Fruit fly (Drosophila melanogaster) whole organism, embryonic: ENCODE data around the gene CG34284.

Source experiments
- Abd-B ChIP-seq: fragments of 200-800 bp; sonication (Bioruptor generic); optimal IDR thresholded peaks from 2 replicates; lab custom pipeline; 2018; ENCODE audit warnings: missing biosample characterization, mild to moderate bottlenecking, missing genetic modification characterization, moderate library complexity
- Atf-2 ChIP-seq: fragments of 200-800 bp; sonication (Bioruptor generic); optimal IDR thresholded peaks from 2 replicates; lab custom pipeline; 2016; ENCODE audit warnings: missing biosample characterization, missing genetic modification characterization
- Atf6 ChIP-seq: fragments of 200-800 bp; sonication (Bioruptor generic); IDR thresholded peaks from 2 replicates; pipeline ENCODE4 v1.3.6; 2022; ENCODE audit warnings: missing biosample characterization, missing genetic modification characterization
- B-H2 ChIP-seq: fragments of 200-800 bp; sonication (Bioruptor generic); optimal IDR thresholded peaks from 2 replicates; lab custom pipeline; 2018; ENCODE audit warnings: missing biosample characterization, mild to moderate bottlenecking, missing genetic modification characterization
- Bgb ChIP-seq: fragments of 200-800 bp; sonication (Bioruptor generic); IDR thresholded peaks from 2 replicates; pipeline ENCODE4 v1.3.6; 2022; ENCODE audit warnings: missing biosample characterization, missing genetic modification characterization; ENCODE audit not compliant: partially characterized antibody
- Blimp-1 ChIP-seq: fragments of 200-800 bp; sonication (Bioruptor generic); optimal IDR thresholded peaks from 3 replicates; lab custom pipeline; 2018; ENCODE audit warnings: missing biosample characterization, missing genetic modification characterization, mild to moderate bottlenecking, moderate library complexity, missing genetic modification reagents
- CG10366 ChIP-seq: fragments of 200-800 bp; sonication (Bioruptor generic); IDR thresholded peaks from 2 replicates; pipeline ENCODE4 v1.3.6; 2022; ENCODE audit warnings: missing biosample characterization, missing genetic modification characterization
- CG10979 ChIP-seq: fragments of 200-800 bp; sonication (Bioruptor generic); optimal IDR thresholded peaks from 2 replicates; lab custom pipeline; 2018; ENCODE audit warnings: missing biosample characterization, mild to moderate bottlenecking, missing genetic modification characterization, moderate library complexity
- CG11085 ChIP-seq: fragments of 200-800 bp; sonication (Bioruptor generic); IDR thresholded peaks from 2 replicates; pipeline ENCODE4 v1.3.6; 2022; ENCODE audit warnings: missing biosample characterization, missing genetic modification characterization
- CG11398 ChIP-seq: fragments of 200-800 bp; sonication (Bioruptor generic); optimal IDR thresholded peaks from 2 replicates; lab custom pipeline; 2016; ENCODE audit warnings: missing biosample characterization, missing genetic modification characterization
- CG12744 ChIP-seq: fragments of 200-800 bp; sonication (Bioruptor generic); optimal IDR thresholded peaks from 2 replicates; lab custom pipeline; 2016; ENCODE audit warnings: missing biosample characterization, missing genetic modification characterization
- CG14441 ChIP-seq: fragments of 200-800 bp; sonication (Bioruptor generic); IDR thresholded peaks from 2 replicates; pipeline ENCODE4 v1.3.6; 2022; ENCODE audit warnings: missing biosample characterization, missing genetic modification characterization
- CG16813 ChIP-seq: fragments of 200-800 bp; sonication (Bioruptor generic); IDR thresholded peaks from 3 replicates; pipeline ENCODE4 v1.3.6; 2022; ENCODE audit warnings: missing biosample characterization, missing genetic modification characterization; ENCODE audit not compliant: partially characterized antibody
- CG17361 ChIP-seq: fragments of 200-800 bp; sonication (Bioruptor generic); IDR thresholded peaks from 3 replicates; pipeline ENCODE4 v1.3.6; 2022; ENCODE audit warnings: missing biosample characterization, missing genetic modification characterization
- CG18599 ChIP-seq: fragments of 200-800 bp; sonication (Bioruptor generic); optimal IDR thresholded peaks from 3 replicates; lab custom pipeline; 2017; ENCODE audit warnings: missing biosample characterization, missing genetic modification characterization, mild to moderate bottlenecking, moderate library complexity, missing genetic modification reagents
- CG2678 ChIP-seq: fragments of 200-800 bp; sonication (Bioruptor generic); optimal IDR thresholded peaks from 3 replicates; lab custom pipeline; 2019; ENCODE audit warnings: missing biosample characterization, mild to moderate bottlenecking, missing genetic modification characterization, moderate library complexity
- CG4404 ChIP-seq: fragments of 200-800 bp; sonication (Bioruptor generic); IDR thresholded peaks from 2 replicates; pipeline ENCODE4 v1.3.6; 2022; ENCODE audit warnings: missing biosample characterization, missing genetic modification characterization
- CG6272 ChIP-seq: fragments of 200-800 bp; sonication (Bioruptor generic); IDR thresholded peaks from 2 replicates; pipeline ENCODE4 v1.3.6; 2022; ENCODE audit warnings: missing biosample characterization, missing genetic modification characterization
- CG6683 ChIP-seq: fragments of 200-800 bp; sonication (Bioruptor generic); optimal IDR thresholded peaks from 2 replicates; lab custom pipeline; 2017; ENCODE audit warnings: missing biosample characterization, mild to moderate bottlenecking, missing genetic modification characterization, missing genetic modification reagents
- CG7786 ChIP-seq: fragments of 200-800 bp; sonication (Bioruptor generic); optimal IDR thresholded peaks from 2 replicates; lab custom pipeline; 2016; ENCODE audit warnings: missing biosample characterization, missing genetic modification characterization
- Dbx ChIP-seq: fragments of 200-800 bp; sonication (Bioruptor generic); IDR thresholded peaks from 3 replicates; pipeline ENCODE4 v1.3.6; 2022; ENCODE audit warnings: missing biosample characterization, missing genetic modification characterization
- Gug ChIP-seq: fragments of 200-800 bp; sonication (Bioruptor generic); IDR thresholded peaks from 4 replicates; pipeline ENCODE4 v1.3.6; 2022; ENCODE audit warnings: missing biosample characterization, missing genetic modification characterization
- Hr51 ChIP-seq, 2 experiments: fragments of 200-800 bp; sonication (Bioruptor generic); optimal IDR thresholded peaks; 2 replicates in 1 of 2; 3 replicates in 1 of 2; lab custom pipeline; 2016 to 2018; ENCODE audit warnings: missing biosample characterization in 2 of 2, missing genetic modification characterization in 2 of 2, mild to moderate bottlenecking in 1 of 2, moderate library complexity in 1 of 2
- Hsf ChIP-seq: fragments of 200-800 bp; sonication (Bioruptor generic); optimal IDR thresholded peaks from 3 replicates; lab custom pipeline; 2016; ENCODE audit warnings: missing biosample characterization, missing genetic modification characterization
- Lim3 ChIP-seq: fragments of 200-800 bp; sonication (Bioruptor generic); IDR thresholded peaks from 2 replicates; pipeline ENCODE4 v1.3.6; 2022; ENCODE audit warnings: missing biosample characterization, missing genetic modification characterization
- MTF-1 ChIP-seq: fragments of 200-800 bp; sonication (Bioruptor generic); optimal IDR thresholded peaks from 2 replicates; lab custom pipeline; 2018; ENCODE audit warnings: missing biosample characterization, mild to moderate bottlenecking, missing genetic modification characterization, borderline replicate concordance
- Meics ChIP-seq: fragments of 200-800 bp; sonication (Bioruptor generic); optimal IDR thresholded peaks from 2 replicates; lab custom pipeline; 2017; ENCODE audit warnings: missing biosample characterization, mild to moderate bottlenecking, missing genetic modification characterization
- Neu2 ChIP-seq: fragments of 200-800 bp; sonication (Bioruptor generic); optimal IDR thresholded peaks from 3 replicates; lab custom pipeline; 2016; ENCODE audit warnings: missing biosample characterization, missing genetic modification characterization, borderline replicate concordance
- Oaz ChIP-seq: fragments of 200-800 bp; sonication (Bioruptor generic); IDR thresholded peaks from 2 replicates; pipeline ENCODE4 v1.3.6; 2022; ENCODE audit warnings: missing biosample characterization, missing genetic modification characterization
- Oli ChIP-seq: fragments of 200-800 bp; sonication (Bioruptor generic); optimal IDR thresholded peaks from 2 replicates; lab custom pipeline; 2018; ENCODE audit warnings: missing biosample characterization, mild to moderate bottlenecking, missing genetic modification characterization, moderate library complexity
- Spps ChIP-seq: fragments of 200-800 bp; sonication (Bioruptor generic); optimal IDR thresholded peaks from 2 replicates; lab custom pipeline; 2018; ENCODE audit warnings: missing biosample characterization, mild to moderate bottlenecking, missing genetic modification characterization
- Ssrp ChIP-seq: fragments of 200-800 bp; sonication (Bioruptor generic); optimal IDR thresholded peaks from 2 replicates; lab custom pipeline; 2018; ENCODE audit warnings: missing biosample characterization, mild to moderate bottlenecking, missing genetic modification characterization, moderate library complexity
- Xrp1 ChIP-seq: fragments of 200-800 bp; sonication (Bioruptor generic); IDR thresholded peaks from 2 replicates; pipeline ENCODE4 v1.3.6; 2022; ENCODE audit warnings: missing biosample characterization, missing genetic modification characterization
- aop ChIP-seq: fragments of 200-800 bp; sonication (Bioruptor generic); IDR thresholded peaks from 2 replicates; pipeline ENCODE4 v1.3.6; 2022; ENCODE audit warnings: missing biosample characterization, missing genetic modification characterization
- ara ChIP-seq: fragments of 200-800 bp; sonication (Bioruptor generic); IDR thresholded peaks from 2 replicates; pipeline ENCODE4 v1.3.6; 2022; ENCODE audit warnings: missing biosample characterization, missing genetic modification characterization
- bigmax ChIP-seq: fragments of 200-800 bp; sonication (Bioruptor generic); optimal IDR thresholded peaks from 2 replicates; lab custom pipeline; 2018; ENCODE audit warnings: missing biosample characterization, mild to moderate bottlenecking, missing genetic modification characterization
- danr ChIP-seq: fragments of 200-800 bp; sonication (Bioruptor generic); IDR thresholded peaks from 2 replicates; pipeline ENCODE4 v1.3.6; 2022; ENCODE audit warnings: missing biosample characterization, missing genetic modification characterization
- ems ChIP-seq: fragments of 200-800 bp; sonication (Bioruptor generic); optimal IDR thresholded peaks from 3 replicates; lab custom pipeline; 2016; ENCODE audit warnings: missing biosample characterization, missing genetic modification characterization
- fu2 ChIP-seq: fragments of 200-800 bp; sonication (Bioruptor generic); optimal IDR thresholded peaks from 2 replicates; lab custom pipeline; 2016; ENCODE audit warnings: missing biosample characterization, missing genetic modification characterization
- jigr1 ChIP-seq: fragments of 200-800 bp; sonication (Bioruptor generic); IDR thresholded peaks from 3 replicates; pipeline ENCODE4 v1.3.6; 2022; ENCODE audit warnings: missing biosample characterization, missing genetic modification characterization
- knrl ChIP-seq: fragments of 200-800 bp; sonication (Bioruptor generic); IDR thresholded peaks from 3 replicates; pipeline ENCODE4 v1.3.6; 2022; ENCODE audit warnings: missing biosample characterization, missing genetic modification characterization; ENCODE audit not compliant: partially characterized antibody
- nerfin-1 ChIP-seq: fragments of 200-800 bp; sonication (Bioruptor generic); optimal IDR thresholded peaks from 3 replicates; lab custom pipeline; 2019; ENCODE audit warnings: missing biosample characterization, mild to moderate bottlenecking, missing genetic modification characterization, moderate library complexity
- sc ChIP-seq, 3 experiments: fragments of >200 bp in 2 of 3; fragments of 200-800 bp in 1 of 3; sonication (Bioruptor generic) in 1 of 3; optimal IDR thresholded peaks; 2 replicates in 2 of 3; 3 replicates in 1 of 3; lab custom pipeline; 2017; ENCODE audit warnings: mild to moderate bottlenecking in 1 of 3, missing biosample characterization in 1 of 3, missing genetic modification characterization in 1 of 3, missing genetic modification reagents in 1 of 3
- seq ChIP-seq: fragments of 200-800 bp; sonication (Bioruptor generic); IDR thresholded peaks from 2 replicates; pipeline ENCODE4 v1.3.6; 2022; ENCODE audit warnings: missing biosample characterization, missing genetic modification characterization
- sna ChIP-seq: fragments of 200-800 bp; sonication (Bioruptor generic); IDR thresholded peaks from 2 replicates; pipeline ENCODE4 v1.3.6; 2022; ENCODE audit warnings: missing biosample characterization, missing genetic modification characterization; ENCODE audit not compliant: partially characterized antibody
- tll ChIP-seq, 2 experiments: fragments of 200-800 bp in 1 of 2; fragments of >200 bp in 1 of 2; sonication (Bioruptor generic) in 1 of 2; optimal IDR thresholded peaks; 2 replicates each; lab custom pipeline; 2017 to 2019; ENCODE audit warnings: missing biosample characterization in 2 of 2, missing genetic modification characterization in 2 of 2, mild to moderate bottlenecking in 1 of 2, moderate library complexity in 1 of 2
- trem ChIP-seq: fragments of 200-800 bp; optimal IDR thresholded peaks from 3 replicates; lab custom pipeline; 2019; ENCODE audit warnings: missing biosample characterization, mild to moderate bottlenecking, missing genetic modification characterization, moderate library complexity
- trh ChIP-seq: fragments of 200-800 bp; sonication (Bioruptor generic); optimal IDR thresholded peaks from 2 replicates; lab custom pipeline; 2016; ENCODE audit warnings: missing biosample characterization, missing genetic modification characterization
- twi ChIP-seq: fragments of 200-800 bp; optimal IDR thresholded peaks from 2 replicates; lab custom pipeline; 2019; ENCODE audit warnings: missing biosample characterization, mild to moderate bottlenecking, missing genetic modification characterization, moderate library complexity
- wor ChIP-seq: fragments of 200-800 bp; sonication (Bioruptor generic); IDR thresholded peaks from 2 replicates; pipeline ENCODE4 v1.3.6; 2022; ENCODE audit warnings: missing biosample characterization, missing genetic modification characterization

Gene CG34284

dm6 chr3R:18918872-18919339 lies 16.2 kb upstream of the CG34284 start (continued):
- TF ChIP-seq CG16813 (GFP tag; lab: Robert Waterston, UW) (no peak), nerfin-1 (no peak), CG10366 (GFP tag; lab: Robert Waterston, UW) (no peak), Hr51 (GFP tag; optimal IDR thresholded peaks at IDR 0.05; lab: Kevin White, UChicago) (peak in 1 of 2 experiments; percentile 11), CG17361 (GFP tag; lab: Robert Waterston, UW) (no peak), trem (tag; lab: Kevin White, UChicago) (no peak), Spps (tag; lab: Kevin White, UChicago) (no peak), knrl (GFP tag; lab: Robert Waterston, UW) (no peak), sc (optimal IDR thresholded peaks at IDR 0.05; lab: Kevin White, UChicago) (no peak), sc (GFP tag; optimal IDR thresholded peaks at IDR 0.05; lab: Kevin White, UChicago) (no peak), trh (GFP tag; lab: Kevin White, UChicago) (no peak), Oaz (GFP tag; lab: Robert Waterston, UW) (no peak), CG7786 (GFP tag; lab: Kevin White, UChicago) (no peak), CG12744 (GFP tag; lab: Kevin White, UChicago) (no peak), CG6272 (GFP tag; lab: Robert Waterston, UW) (no peak), Xrp1 (GFP tag; lab: Robert Waterston, UW) (peak; percentile 55), ara (no peak), Atf6 (GFP tag; lab: Robert Waterston, UW) (peak; percentile 22; the same call in 1 of the 2 replicates), CG11085 (GFP tag; lab: Robert Waterston, UW) (no peak), CG14441 (GFP tag; lab: Robert Waterston, UW) (peak; percentile 25; the same call in 1 of the 2 replicates), MTF-1 (GFP tag; lab: Kevin White, UChicago) (no peak), B-H2 (GFP tag; lab: Kevin White, UChicago) (peak; percentile 39), danr (no peak), twi (tag; lab: Kevin White, UChicago) (peak; percentile 51), Atf-2 (no peak), Lim3 (GFP tag; lab: Robert Waterston, UW) (peak; percentile 36; the same call in 1 of the 2 replicates), CG18599 (GFP tag; lab: Kevin White, UChicago) (peak; percentile 61), CG10979 (tag; lab: Kevin White, UChicago) (no peak), jigr1 (GFP tag; lab: Robert Waterston, UW) (no peak), wor (no peak), Abd-B (GFP tag; lab: Kevin White, UChicago) (no peak), Neu2 (GFP tag; lab: Kevin White, UChicago) (no peak), tll (GFP tag; optimal IDR thresholded peaks at IDR 0.05; lab: Kevin White, UChicago) (no peak), seq (GFP tag; lab: Robert Waterston, UW) (no peak), Bgb (GFP tag; lab: Robert Waterston, UW) (no peak), CG6683 (no peak), Hsf (no peak), CG4404 (GFP tag; lab: Robert Waterston, UW) (no peak), CG2678 (tag; lab: Kevin White, UChicago) (peak; percentile 26), Gug (GFP tag; lab: Robert Waterston, UW) (no peak), CG11398 (GFP tag; lab: Kevin White, UChicago) (no peak), fu2 (no peak), aop (GFP tag; lab: Robert Waterston, UW) (no peak), ems (GFP tag; lab: Kevin White, UChicago) (no peak), Blimp-1 (GFP tag; lab: Kevin White, UChicago) (no peak), Oli (no peak), Meics (GFP tag; lab: Kevin White, UChicago) (no peak), Dbx (GFP tag; lab: Robert Waterston, UW) (peak; percentile 51; the same call in 1 of the 3 replicates), bigmax (no peak), Ssrp (tag; lab: Kevin White, UChicago) (no peak), sna (GFP tag; lab: Robert Waterston, UW) (no peak)
